Fruit fly (Drosophila melanogaster) Kc167 (cell line): ENCODE data around the gene L2HGDH.

Experiments used
- Myc ChIP-seq: fragments of >200 bp; optimal IDR thresholded peaks from 2 replicates; lab custom pipeline; 2017; ENCODE audit warnings: missing external identifiers
- Sin3A ChIP-seq: fragments of >200 bp; optimal IDR thresholded peaks from 2 replicates; lab custom pipeline; 2018; ENCODE audit warnings: missing external identifiers
- h ChIP-seq: fragments of >200 bp; optimal IDR thresholded peaks from 3 replicates; lab custom pipeline; 2018; ENCODE audit warnings: missing external identifiers
- insv ChIP-seq: fragments of >200 bp; optimal IDR thresholded peaks from 3 replicates; lab custom pipeline; 2018; ENCODE audit warnings: missing external identifiers
- psq ChIP-seq: fragments of >200 bp; optimal IDR thresholded peaks from 2 replicates; lab custom pipeline; 2017; ENCODE audit warnings: missing external identifiers
- ttk ChIP-seq: sonication (Bioruptor generic); optimal IDR thresholded peaks from 2 replicates; lab custom pipeline; 2017; ENCODE audit warnings: missing external identifiers

The L2HGDH gene

DNA sequence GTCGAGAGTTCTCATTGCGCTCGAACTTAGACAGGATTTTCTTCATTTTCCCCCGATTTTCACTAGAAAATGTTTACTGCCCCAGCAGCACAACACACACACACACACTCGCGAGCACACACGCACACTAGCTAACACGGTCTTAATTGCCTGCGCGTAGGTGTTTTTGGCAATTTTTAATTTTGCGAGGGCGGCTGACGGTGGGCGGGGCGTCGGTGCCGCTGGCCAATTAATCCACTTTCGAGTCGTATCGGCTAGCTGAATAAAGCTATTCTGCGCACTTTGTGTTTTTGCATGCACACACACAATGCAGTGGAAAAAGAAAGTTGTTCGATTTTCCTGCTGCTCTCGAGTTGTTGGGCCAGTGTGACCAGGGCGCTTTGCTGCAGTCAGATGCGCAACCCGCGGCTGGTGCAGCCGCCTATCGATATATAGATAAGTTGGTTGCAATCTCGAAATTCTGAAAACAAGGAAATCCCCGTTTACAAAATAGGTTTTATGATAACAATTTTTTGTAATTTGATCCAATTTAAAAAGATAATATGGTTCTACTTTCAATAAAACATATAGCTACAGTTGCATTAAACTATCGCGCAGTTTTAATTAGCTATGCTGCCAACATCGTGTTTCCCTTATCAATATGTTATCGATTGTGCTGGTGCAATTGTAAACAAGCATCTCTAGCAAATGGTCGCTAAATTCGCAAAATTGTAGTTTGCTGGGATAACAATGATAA is 5.7 kb downstream of the L2HGDH start, which contains the start of the genes Nak and Tango6:
TSS of gene Nak (minus strand) at position 375 of the 736 bp plus-strand sequence.
TSS of gene Tango6 (plus strand) at position 659 of the 736 bp plus-strand sequence.
- no peak for TF ChIP-seq h (lab: Kevin White, UChicago)
- peak; percentile 96 for TF ChIP-seq Sin3A (lab: Kevin White, UChicago)

DNA sequence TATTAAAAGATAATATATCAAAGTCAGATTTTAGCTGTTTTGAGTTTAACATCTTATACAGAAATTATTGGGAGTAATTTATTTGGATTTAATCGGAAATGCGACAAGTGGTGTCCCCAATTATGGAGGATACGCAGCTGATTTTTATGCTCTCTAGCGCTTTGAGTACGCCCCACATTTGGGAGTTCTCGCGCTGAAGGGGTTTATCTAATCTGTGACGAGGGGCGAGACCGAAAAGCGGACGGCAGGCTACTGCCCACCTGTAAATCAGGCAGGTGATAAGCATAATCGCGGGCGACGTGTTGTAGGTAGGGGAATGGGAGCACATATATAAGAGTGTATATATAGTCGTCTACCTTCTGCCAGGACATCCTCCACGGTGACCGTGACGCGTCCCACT is 6.4 kb downstream of the L2HGDH start:
- no peak for TF ChIP-seq insv (lab: Kevin White, UChicago)
- no peak for TF ChIP-seq Sin3A (lab: Kevin White, UChicago)
- no peak for TF ChIP-seq psq (lab: Kevin White, UChicago)
- no peak for TF ChIP-seq ttk (lab: Kevin White, UChicago)
- no peak for TF ChIP-seq h (lab: Kevin White, UChicago)
- TF ChIP-seq Myc (lab: Kevin White, UChicago): no peak

DNA sequence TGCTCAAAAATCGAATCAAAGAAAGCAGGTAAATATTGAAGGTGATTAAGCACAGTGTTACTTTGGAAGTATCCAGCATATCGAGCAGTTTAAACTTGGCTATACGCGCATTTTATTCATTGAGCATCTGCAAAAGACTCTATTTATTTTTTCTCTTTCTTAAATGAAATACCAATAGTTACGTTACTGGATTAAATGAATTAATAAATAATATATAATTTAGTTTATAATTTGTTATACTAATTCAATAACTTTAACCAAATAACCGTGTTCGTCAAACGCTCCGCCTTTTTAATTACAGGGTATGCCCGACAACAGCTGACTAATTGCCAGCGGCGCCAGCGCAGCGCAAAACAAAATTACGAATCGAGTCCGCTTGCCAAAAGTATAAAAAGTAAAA is 7.4 kb downstream of the L2HGDH start:
- TF ChIP-seq ttk (lab: Kevin White, UChicago) (no peak), insv (lab: Kevin White, UChicago) (no peak), psq (lab: Kevin White, UChicago) (no peak), Sin3A (lab: Kevin White, UChicago) (no peak), Myc (lab: Kevin White, UChicago) (no peak), h (lab: Kevin White, UChicago) (no peak)

DNA sequence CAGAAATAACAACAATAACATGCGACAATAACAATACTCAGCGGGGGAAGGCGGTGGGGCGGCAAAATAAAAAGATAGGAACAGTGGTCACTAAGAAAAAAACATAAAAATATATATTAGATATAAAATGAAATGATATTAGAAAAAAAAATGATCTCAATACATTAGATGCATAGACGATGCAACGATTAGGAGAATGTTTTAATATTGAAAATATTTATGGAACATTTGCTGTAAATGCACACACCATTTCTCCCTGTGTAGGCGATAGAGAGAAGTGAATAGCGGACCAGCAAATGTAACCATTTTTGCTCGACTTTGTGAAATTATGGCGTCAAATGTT is 8.1 kb downstream of the L2HGDH start:
- TF ChIP-seq h (lab: Kevin White, UChicago) (no peak), insv (lab: Kevin White, UChicago) (no peak), ttk (lab: Kevin White, UChicago) (no peak), psq (lab: Kevin White, UChicago) (no peak), Myc (lab: Kevin White, UChicago) (no peak), Sin3A (lab: Kevin White, UChicago) (no peak)

DNA sequence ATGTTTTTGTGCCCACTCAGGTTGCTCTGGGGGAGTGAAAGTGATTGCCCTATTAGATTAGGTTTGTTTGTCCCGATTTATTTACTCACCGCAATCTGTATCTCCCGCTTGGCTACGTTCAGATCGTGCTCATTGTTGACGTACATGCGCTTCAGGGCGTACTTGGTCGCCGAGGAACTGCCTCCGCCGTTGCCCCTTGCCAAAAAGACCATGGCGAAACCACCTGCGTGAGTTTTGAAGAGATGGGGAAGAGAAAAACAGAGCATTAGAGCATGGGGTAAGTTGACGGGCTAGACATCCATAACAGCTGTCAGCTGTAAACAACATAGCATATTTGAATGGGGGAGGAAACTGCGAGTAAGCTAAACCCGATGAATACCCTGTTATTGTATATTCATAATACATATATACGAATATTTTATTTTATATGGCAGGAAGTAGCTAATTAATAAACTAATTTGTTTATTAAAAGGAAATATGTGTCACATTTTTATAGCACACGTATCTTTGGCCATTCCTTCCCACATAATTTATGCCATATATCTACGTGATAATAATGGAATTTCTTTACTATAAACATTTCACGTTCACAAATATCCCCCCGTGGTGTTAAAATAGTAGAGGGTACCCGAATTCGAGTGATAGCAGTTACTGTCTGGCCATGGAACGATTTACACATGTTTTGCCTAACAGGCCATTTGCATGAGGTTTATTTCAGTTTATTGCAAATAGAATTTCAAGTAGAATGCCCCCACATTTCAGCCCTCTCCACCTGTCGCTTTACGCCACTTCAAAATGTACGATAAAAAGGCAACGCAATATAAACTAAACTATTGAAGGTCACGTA is 8.7 kb downstream of the L2HGDH start:
- no peak for TF ChIP-seq insv (lab: Kevin White, UChicago)
- no peak for TF ChIP-seq Myc (lab: Kevin White, UChicago)
- TF ChIP-seq psq (lab: Kevin White, UChicago): no peak

DNA sequence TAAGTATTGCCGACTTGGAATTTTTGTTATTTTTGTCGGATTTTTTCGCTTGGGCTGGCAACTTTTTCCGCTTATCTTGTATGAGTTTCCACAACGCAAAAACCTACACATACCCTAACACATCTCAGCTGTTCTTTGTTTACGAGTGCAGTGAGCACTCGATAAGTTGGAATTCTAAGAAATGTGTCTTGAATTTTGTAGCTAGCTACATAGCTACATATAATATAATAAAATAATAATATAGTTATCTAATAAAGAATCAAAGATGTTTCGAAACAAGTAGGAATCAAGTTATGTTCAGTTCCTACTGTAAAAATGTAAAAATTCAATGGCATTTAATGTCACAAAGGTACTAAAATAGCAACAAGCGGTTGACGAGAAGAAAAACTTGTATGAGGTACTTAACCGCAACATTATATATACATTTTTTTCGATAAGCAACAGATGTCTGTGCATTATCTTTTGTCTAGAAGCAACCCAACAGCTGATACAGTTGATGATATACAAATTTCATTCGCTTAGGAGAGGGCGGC is 17.0 kb downstream of the L2HGDH start, which contains the start of gene Bhmt:
TSS of gene Bhmt (minus strand) at position 170 of the 533 bp plus-strand sequence.
- TF ChIP-seq Sin3A (lab: Kevin White, UChicago) (no peak), insv (lab: Kevin White, UChicago) (no peak), h (lab: Kevin White, UChicago) (no peak), psq (lab: Kevin White, UChicago) (no peak), Myc (lab: Kevin White, UChicago) (no peak), ttk (lab: Kevin White, UChicago) (no peak)

DNA sequence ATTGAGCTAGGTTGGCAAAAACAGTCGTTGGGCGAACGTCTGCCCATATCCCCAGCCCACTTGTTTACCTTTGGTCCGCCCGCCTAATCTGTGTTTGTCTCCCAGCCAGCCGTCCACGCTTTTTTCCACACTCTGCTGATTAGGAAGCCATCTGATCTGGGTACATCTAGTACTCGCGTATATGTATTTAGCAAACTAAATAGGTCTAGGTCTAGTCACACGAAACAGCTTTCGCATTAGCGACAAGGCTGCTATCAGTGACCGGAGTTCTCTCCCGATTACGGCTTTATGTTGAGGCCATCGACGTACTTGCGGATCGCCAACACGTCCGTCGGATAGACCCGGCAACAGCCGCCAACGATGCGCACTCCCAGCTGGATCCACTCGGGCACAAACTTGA is 18.6 kb downstream of the L2HGDH start:
- TF ChIP-seq ttk (lab: Kevin White, UChicago): no peak
- TF ChIP-seq Myc (lab: Kevin White, UChicago): no peak
- TF ChIP-seq h (lab: Kevin White, UChicago): no peak
- no peak for TF ChIP-seq psq (lab: Kevin White, UChicago)
- no peak for TF ChIP-seq insv (lab: Kevin White, UChicago)
- no peak for TF ChIP-seq Sin3A (lab: Kevin White, UChicago)

DNA sequence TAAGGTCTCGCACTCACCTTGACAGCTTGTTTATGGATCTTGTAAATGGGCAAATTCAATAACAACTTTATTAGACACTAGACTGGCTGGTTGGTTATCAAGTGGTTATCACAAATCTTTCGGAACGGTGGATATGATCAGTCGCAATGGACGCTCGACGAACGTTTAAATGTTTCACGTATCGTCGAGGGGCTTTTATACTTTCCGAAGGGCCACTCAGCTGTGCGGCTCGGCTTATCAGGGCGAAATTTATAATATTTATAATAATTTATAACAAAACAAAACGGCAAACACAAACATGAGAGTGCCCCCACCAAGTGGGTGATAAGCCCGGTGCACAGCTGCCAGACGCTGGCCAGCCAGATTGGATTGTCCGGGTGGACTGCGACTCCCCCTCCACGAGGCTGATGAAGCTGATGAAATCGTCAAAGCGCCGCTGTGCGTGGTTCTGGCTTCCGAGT is 20.0 kb downstream of the L2HGDH start, which contains the start of gene CG10621:
TSS of gene CG10621 (minus strand) at position 177 of the 461 bp plus-strand sequence.
- TF ChIP-seq insv (lab: Kevin White, UChicago) (no peak), h (lab: Kevin White, UChicago) (no peak)

DNA sequence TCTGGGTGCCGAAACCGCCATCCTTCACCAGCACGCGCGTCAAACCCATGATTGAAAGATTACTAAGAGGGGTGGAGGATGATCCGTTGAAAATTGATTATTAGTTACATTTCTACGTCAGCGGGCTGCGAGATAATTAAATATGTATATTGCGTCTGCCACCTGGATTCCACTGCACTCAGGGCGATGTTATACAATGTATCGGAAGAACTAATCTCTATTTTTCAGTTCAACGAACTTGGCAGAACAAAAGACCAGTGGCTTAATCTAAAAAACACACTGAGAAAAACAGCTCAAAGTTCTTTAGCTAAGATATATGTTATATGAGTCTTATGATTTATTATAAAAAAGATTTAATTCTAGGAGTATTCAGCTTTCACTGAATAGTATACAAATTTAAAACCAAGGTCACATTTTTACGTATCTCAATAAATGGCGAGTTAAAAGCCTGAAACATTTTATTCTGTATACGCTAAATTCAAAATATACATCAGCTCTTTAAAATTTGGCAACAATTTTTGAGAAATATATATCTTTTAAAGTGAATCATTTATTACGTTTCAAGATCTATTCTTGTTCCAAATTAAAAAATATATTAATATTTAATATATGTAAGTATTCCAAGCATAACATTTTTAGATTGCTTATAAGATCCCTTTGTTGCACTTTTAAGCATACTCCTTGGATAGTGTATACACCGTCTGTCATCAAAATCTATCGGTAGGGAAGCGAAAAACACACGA is 20.6 kb downstream of the L2HGDH start:
- TF ChIP-seq Sin3A (lab: Kevin White, UChicago): no peak
- no peak for TF ChIP-seq Myc (lab: Kevin White, UChicago)
- no peak for TF ChIP-seq ttk (lab: Kevin White, UChicago)
- TF ChIP-seq psq (lab: Kevin White, UChicago): no peak
- no peak for TF ChIP-seq h (lab: Kevin White, UChicago)
- no peak for TF ChIP-seq insv (lab: Kevin White, UChicago)

DNA sequence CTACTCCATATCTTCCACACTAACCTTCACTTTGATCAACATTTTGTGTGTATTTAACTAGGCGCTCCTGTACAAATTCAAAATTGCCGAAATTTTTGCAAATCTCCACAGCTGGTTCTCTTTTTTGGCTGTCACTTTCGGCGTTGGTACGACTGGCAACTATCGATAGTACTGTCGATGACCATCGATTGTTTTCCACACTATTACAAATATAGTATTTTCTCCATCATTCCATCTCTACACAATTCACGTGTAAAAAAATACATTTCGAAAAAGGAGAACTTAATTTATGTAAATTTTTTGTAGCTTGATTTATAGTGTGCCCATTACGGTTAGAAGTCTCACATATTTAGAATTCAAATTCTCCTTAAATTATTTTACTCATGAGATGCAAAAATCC is 22.6 kb downstream of the L2HGDH start, which contains the start of gene Nedd8:
TSS of gene Nedd8 (minus strand) at position 164 of the 400 bp plus-strand sequence.
- TF ChIP-seq Sin3A (lab: Kevin White, UChicago) (no peak), ttk (lab: Kevin White, UChicago) (no peak), insv (lab: Kevin White, UChicago) (no peak), psq (lab: Kevin White, UChicago) (no peak), h (lab: Kevin White, UChicago) (no peak), Myc (lab: Kevin White, UChicago) (no peak)
